Worm (Caenorhabditis elegans) whole organism, L1 larva: ENCODE measurements around the gene del-9.

Experiments
- aly-2 ChIP-seq: fragments of 150-350 bp; optimal IDR thresholded peaks from 2 replicates; lab custom pipeline; 2014; ENCODE audit warnings: missing biosample characterization, missing genetic modification characterization
- ama-1 ChIP-seq: fragments of 150-350 bp; optimal IDR thresholded peaks from 2 replicates; lab custom pipeline; 2014
- nhr-11 ChIP-seq: fragments of 150-350 bp; optimal IDR thresholded peaks from 2 replicates; lab custom pipeline; 2014; ENCODE audit warnings: missing biosample characterization, missing genetic modification characterization
- nhr-19 ChIP-seq: fragments of 200-800 bp; sonication (Bioruptor generic); conservative IDR thresholded peaks from 2 replicates; pipeline ENCODE4 v1.3.6; 2022; ENCODE audit warnings: missing genetic modification characterization, missing compliant biosample characterization
- nhr-28 ChIP-seq: fragments of 150-350 bp; optimal IDR thresholded peaks from 2 replicates; lab custom pipeline; 2014; ENCODE audit warnings: missing biosample characterization, missing genetic modification characterization
- nhr-47 ChIP-seq: sonication (generic microtip); optimal IDR thresholded peaks from 2 replicates; lab custom pipeline; 2016; ENCODE audit warnings: mild to moderate bottlenecking, missing genetic modification characterization, moderate library complexity, missing compliant biosample characterization
- nhr-71 ChIP-seq: sonication (generic microtip); optimal IDR thresholded peaks from 2 replicates; lab custom pipeline; 2016; ENCODE audit warnings: mild to moderate bottlenecking, missing genetic modification characterization, moderate library complexity, missing compliant biosample characterization
- nhr-76 ChIP-seq: sonication (generic microtip); optimal IDR thresholded peaks from 2 replicates; lab custom pipeline; 2017; ENCODE audit warnings: missing biosample characterization, missing genetic modification characterization
- unc-130 ChIP-seq: fragments of 150-350 bp; optimal IDR thresholded peaks from 2 replicates; lab custom pipeline; 2017; ENCODE audit warnings: missing biosample characterization, missing genetic modification characterization, inconsistent platforms

DNA sequence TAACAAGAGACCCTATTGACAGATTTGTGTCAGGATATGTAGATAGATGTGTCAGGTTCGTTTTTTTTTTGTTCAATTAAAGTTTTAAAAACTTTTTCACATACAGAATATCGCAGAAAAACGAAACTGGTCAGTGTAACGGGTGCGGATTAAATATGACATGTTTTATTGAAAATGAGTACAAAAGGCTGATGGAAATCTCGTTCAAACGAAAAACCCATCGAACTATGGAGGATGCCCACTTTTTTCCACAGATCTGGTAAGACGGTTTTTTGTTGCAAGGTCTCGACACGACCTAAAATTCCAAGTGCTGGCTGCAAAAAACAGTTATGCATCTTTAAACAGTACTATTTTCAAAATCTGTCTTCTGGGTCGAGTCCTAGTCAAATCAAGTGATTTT lies 13.0 kb upstream of the del-9 start:
- TF ChIP-seq ama-1 (lab: Kevin White, UChicago) (no peak), nhr-71 (no peak), unc-130 (tag; lab: Kevin White, UChicago) (no peak), nhr-19 (GFP tag; lab: Robert Waterston, UW) (no peak), nhr-11 (tag; lab: Kevin White, UChicago) (no peak), aly-2 (tag; lab: Kevin White, UChicago) (no peak), nhr-47 (tag; lab: Kevin White, UChicago) (no peak), nhr-28 (tag; lab: Kevin White, UChicago) (no peak), nhr-76 (tag; lab: Kevin White, UChicago) (no peak)
